Worm (Caenorhabditis elegans) whole organism, L2 larva: Measurements from ENCODE around the gene nhr-197.

ENCODE experiments used
- blmp-1 ChIP-seq: sonication (generic microtip); optimal IDR thresholded peaks from 2 replicates; lab custom pipeline; 2017; ENCODE audit warnings: missing genetic modification characterization, mild to moderate bottlenecking, missing compliant biosample characterization, antibody characterized with exemption, moderate library complexity; ENCODE audit not compliant: insufficient read depth
- elt-1 ChIP-seq: fragments of 150-350 bp; optimal IDR thresholded peaks from 2 replicates; lab custom pipeline; 2014; ENCODE audit warnings: missing biosample characterization, missing genetic modification characterization
- fos-1 ChIP-seq: fragments of 150-350 bp; optimal IDR thresholded peaks from 2 replicates; lab custom pipeline; 2014; ENCODE audit warnings: missing biosample characterization, missing genetic modification characterization
- nhr-21 ChIP-seq: fragments of 150-350 bp; optimal IDR thresholded peaks from 2 replicates; lab custom pipeline; 2014; ENCODE audit warnings: missing biosample characterization, missing genetic modification characterization
- nhr-25 ChIP-seq: fragments of 150-350 bp; sonication (generic microtip); optimal IDR thresholded peaks from 3 replicates; lab custom pipeline; 2014; ENCODE audit warnings: missing biosample characterization, missing genetic modification characterization
- skn-1 ChIP-seq: sonication (generic microtip); optimal IDR thresholded peaks from 2 replicates; lab custom pipeline; 2017; ENCODE audit warnings: missing biosample characterization, missing genetic modification characterization
- unc-55 ChIP-seq: fragments of 150-350 bp; sonication (generic microtip); optimal IDR thresholded peaks from 3 replicates; lab custom pipeline; 2014; ENCODE audit warnings: missing biosample characterization, missing genetic modification reagents, missing genetic modification characterization

DNA sequence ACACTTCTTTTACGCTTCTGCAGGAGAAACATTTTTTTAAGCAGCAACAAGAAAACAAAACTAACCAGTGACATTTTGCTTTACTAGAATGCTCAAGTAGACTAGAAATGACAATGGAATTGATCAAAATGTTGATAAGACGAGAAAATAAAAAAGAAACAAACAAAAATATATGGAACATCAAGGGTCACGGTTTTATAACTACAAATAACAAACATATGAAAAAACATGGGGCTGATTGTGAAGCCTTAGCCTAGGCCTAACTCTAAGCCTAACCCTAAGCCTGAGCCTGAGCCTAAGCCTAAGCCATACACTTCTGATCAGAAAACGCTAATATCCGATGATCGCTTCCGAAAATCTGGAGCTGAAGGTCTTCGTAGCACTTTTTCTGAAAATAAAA lies 42.7 kb downstream of the nhr-197 start, which contains the start of gene Y6E2A.10:
- TF ChIP-seq elt-1 (tag; lab: Kevin White, UChicago) (no peak), fos-1 (tag; lab: Kevin White, UChicago) (no peak), nhr-21 (no peak), unc-55 (GFP tag; lab: Kevin White, UChicago) (no peak), skn-1 (tag; lab: Kevin White, UChicago) (no peak), nhr-25 (tag; lab: Kevin White, UChicago) (no peak), blmp-1 (tag; lab: Kevin White, UChicago) (no peak)
